Fruit fly (Drosophila melanogaster): ENCODE data around the gene kst.

DNA sequence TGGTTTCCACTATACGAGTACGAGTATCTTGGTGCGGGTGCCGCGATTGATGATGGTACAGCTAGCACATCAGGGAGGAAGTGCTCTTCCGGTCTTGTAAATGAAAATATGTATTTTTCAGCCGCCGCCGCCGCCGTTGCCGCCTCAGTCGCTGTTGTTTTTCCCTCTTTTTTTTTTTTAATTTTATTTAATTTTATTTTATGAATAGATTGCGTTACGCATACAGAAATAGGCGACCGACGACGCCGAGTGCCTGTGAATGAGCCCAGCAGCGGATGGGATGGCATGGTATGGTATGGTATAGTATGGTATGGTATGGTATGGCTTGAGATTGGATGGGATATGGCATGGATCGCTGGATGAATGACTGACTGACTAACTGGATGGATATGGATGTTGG, 50.1 kb downstream of the kst start:
- TF ChIP-seq CG7368 (GFP tag; optimal IDR thresholded peaks at IDR 0.05): no peak
- no peak for TF ChIP-seq Hr38 (GFP tag; optimal IDR thresholded peaks at IDR 0.05)
- TF ChIP-seq CG9139 (GFP tag; optimal IDR thresholded peaks at IDR 0.05): no peak
- no peak for TF ChIP-seq fd59A (GFP tag; optimal IDR thresholded peaks at IDR 0.05)
- no peak for TF ChIP-seq Lpt (GFP tag; optimal IDR thresholded peaks at IDR 0.05)
- no peak for TF ChIP-seq Blimp-1 (GFP tag; optimal IDR thresholded peaks at IDR 0.05)
- no peak for TF ChIP-seq CG8319 (GFP tag; optimal IDR thresholded peaks at IDR 0.05)
- TF ChIP-seq Sox15 (GFP tag; optimal IDR thresholded peaks at IDR 0.05): no peak
- no peak for TF ChIP-seq pdm3 (GFP tag; optimal IDR thresholded peaks at IDR 0.05)

Data from whole organism, prepupa.